Fruit fly (Drosophila melanogaster) whole organism, pupa: Measurements from ENCODE around the gene akirin.

Experiments
- CG10348 ChIP-seq: fragments of 200-800 bp; sonication (Bioruptor generic); IDR thresholded peaks from 2 replicates; pipeline ENCODE4 v1.3.6; 2022; ENCODE audit warnings: missing biosample characterization, missing genetic modification characterization
- CG12605 ChIP-seq: fragments of 200-800 bp; sonication (Bioruptor generic); IDR thresholded peaks from 2 replicates; pipeline ENCODE4 v1.3.6; 2022; ENCODE audit warnings: missing biosample characterization, missing genetic modification characterization
- CG13204 ChIP-seq: fragments of 200-800 bp; sonication (Bioruptor generic); optimal IDR thresholded peaks from 2 replicates; lab custom pipeline; 2018; ENCODE audit warnings: missing biosample characterization, mild to moderate bottlenecking, missing genetic modification characterization, moderate library complexity
- CG14655 ChIP-seq: fragments of 200-800 bp; sonication (Bioruptor generic); optimal IDR thresholded peaks from 3 replicates; lab custom pipeline; 2017; ENCODE audit warnings: mild to moderate bottlenecking, missing biosample characterization, missing genetic modification reagents, missing genetic modification characterization
- CG15710 ChIP-seq: fragments of 200-800 bp; sonication (Bioruptor generic); optimal IDR thresholded peaks from 2 replicates; lab custom pipeline; 2018; ENCODE audit warnings: missing biosample characterization, mild to moderate bottlenecking, missing genetic modification characterization, moderate library complexity
- CG17806 ChIP-seq: fragments of 200-800 bp; sonication (Bioruptor generic); optimal IDR thresholded peaks from 2 replicates; lab custom pipeline; 2018; ENCODE audit warnings: missing biosample characterization, mild to moderate bottlenecking, missing genetic modification characterization, moderate library complexity
- CG32121 ChIP-seq: fragments of 200-800 bp; sonication (Bioruptor generic); IDR thresholded peaks from 2 replicates; pipeline ENCODE4 v1.3.6; 2022; ENCODE audit warnings: missing biosample characterization, missing genetic modification characterization
- CG34367 ChIP-seq: fragments of 200-800 bp; sonication (Bioruptor generic); optimal IDR thresholded peaks from 2 replicates; lab custom pipeline; 2018; ENCODE audit warnings: missing biosample characterization, mild to moderate bottlenecking, missing genetic modification characterization
- CG4496 ChIP-seq: fragments of 200-800 bp; sonication (Bioruptor generic); IDR thresholded peaks from 3 replicates; pipeline ENCODE4 v1.3.6; 2022; ENCODE audit warnings: missing biosample characterization, missing genetic modification characterization
- CG8159 ChIP-seq: fragments of 200-800 bp; sonication (Bioruptor generic); optimal IDR thresholded peaks from 3 replicates; lab custom pipeline; 2018; ENCODE audit warnings: missing biosample characterization, mild to moderate bottlenecking, missing genetic modification characterization, moderate library complexity
- CG8301 ChIP-seq: fragments of 200-800 bp; sonication (Bioruptor generic); optimal IDR thresholded peaks from 2 replicates; lab custom pipeline; 2018; ENCODE audit warnings: missing biosample characterization, mild to moderate bottlenecking, missing genetic modification characterization
- CG9948 ChIP-seq: fragments of 200-800 bp; sonication (Bioruptor generic); optimal IDR thresholded peaks from 2 replicates; lab custom pipeline; 2018; ENCODE audit warnings: missing biosample characterization, mild to moderate bottlenecking, missing genetic modification characterization, moderate library complexity
- D1 ChIP-seq: fragments of 200-800 bp; sonication (Bioruptor generic); optimal IDR thresholded peaks from 2 replicates; lab custom pipeline; 2018; ENCODE audit warnings: missing biosample characterization, mild to moderate bottlenecking, missing genetic modification characterization, moderate library complexity
- EcR ChIP-seq: fragments of 200-800 bp; sonication (Bioruptor generic); optimal IDR thresholded peaks from 3 replicates; lab custom pipeline; 2019; ENCODE audit warnings: missing biosample characterization, missing genetic modification characterization, mild to moderate bottlenecking, moderate library complexity, missing genetic modification reagents
- Ets98B ChIP-seq: fragments of 200-800 bp; sonication (Bioruptor generic); IDR thresholded peaks from 2 replicates; pipeline ENCODE4 v1.3.6; 2022; ENCODE audit warnings: missing biosample characterization, missing genetic modification characterization
- Pif1A ChIP-seq: fragments of 200-800 bp; sonication (Bioruptor generic); optimal IDR thresholded peaks from 3 replicates; lab custom pipeline; 2016; ENCODE audit warnings: missing biosample characterization, missing genetic modification characterization
- Pif1B ChIP-seq: fragments of 200-800 bp; sonication (Bioruptor generic); optimal IDR thresholded peaks from 3 replicates; lab custom pipeline; 2016; ENCODE audit warnings: missing biosample characterization, missing genetic modification characterization
- Snoo ChIP-seq: fragments of 200-800 bp; sonication (Bioruptor generic); optimal IDR thresholded peaks from 3 replicates; lab custom pipeline; 2017; ENCODE audit warnings: missing biosample characterization, mild to moderate bottlenecking, missing genetic modification characterization, inconsistent platforms
- fd96Ca ChIP-seq: fragments of 200-800 bp; sonication (Bioruptor generic); IDR thresholded peaks from 3 replicates; pipeline ENCODE4 v1.3.6; 2022; ENCODE audit warnings: missing biosample characterization, missing genetic modification characterization
- gl ChIP-seq: fragments of 200-800 bp; sonication (Bioruptor generic); optimal IDR thresholded peaks from 2 replicates; lab custom pipeline; 2018; ENCODE audit warnings: missing biosample characterization, mild to moderate bottlenecking, missing genetic modification characterization
- rn ChIP-seq: fragments of 200-800 bp; sonication (Bioruptor generic); IDR thresholded peaks from 2 replicates; pipeline ENCODE4 v1.3.6; 2022; ENCODE audit warnings: missing biosample characterization, missing genetic modification characterization

The akirin gene

dm6 chr3L:7369543-7369942 is at the start of gene akirin:
TSS of gene akirin (plus strand) at chr3L:7369843.
- no peak for TF ChIP-seq CG34367 (tag; lab: Kevin White, UChicago)
- no peak for TF ChIP-seq CG10348 (GFP tag; lab: Robert Waterston, UW)
- TF ChIP-seq CG32121 (GFP tag; lab: Robert Waterston, UW): no peak
- no peak for TF ChIP-seq fd96Ca
- no peak for TF ChIP-seq CG9948 (tag; lab: Kevin White, UChicago)
- no peak for TF ChIP-seq CG14655 (GFP tag; lab: Kevin White, UChicago)
- no peak for TF ChIP-seq Pif1A (GFP tag; lab: Kevin White, UChicago)
- TF ChIP-seq CG8301: no peak
- no peak for TF ChIP-seq gl (tag; lab: Kevin White, UChicago)
- no peak for TF ChIP-seq CG13204 (GFP tag; lab: Kevin White, UChicago)

dm6 chr3L:7323348-7323747 is 46.3 kb upstream of the akirin start, which contains the start of the genes RhoGEF4 and Rint1:
TSS of gene RhoGEF4 (minus strand) at chr3L:7323411.
TSS of gene Rint1 (plus strand) at chr3L:7323619.
- TF ChIP-seq CG8159: peak; percentile 62
- TF ChIP-seq CG4496 (GFP tag; lab: Robert Waterston, UW): 0 out of 3 replicates have a peak, but pooled peaks have one; percentile 30
- TF ChIP-seq CG15710 (tag; lab: Kevin White, UChicago): peak; percentile 40
- TF ChIP-seq CG13204 (GFP tag; lab: Kevin White, UChicago): no peak
- TF ChIP-seq CG14655 (GFP tag; lab: Kevin White, UChicago): no peak
- TF ChIP-seq EcR (GFP tag; lab: Kevin White, UChicago): no peak
- TF ChIP-seq CG17806 (tag; lab: Kevin White, UChicago): peak; percentile 16
- TF ChIP-seq CG9948 (tag; lab: Kevin White, UChicago): peak; percentile 36
- no peak for TF ChIP-seq gl (tag; lab: Kevin White, UChicago)
- TF ChIP-seq CG32121 (GFP tag; lab: Robert Waterston, UW): peak; percentile 43; the same call in 1 of the 2 replicates
- TF ChIP-seq Snoo (tag; lab: Kevin White, UChicago): no peak
- TF ChIP-seq rn (GFP tag; lab: Robert Waterston, UW): no peak
- peak; percentile 43; the same call in 1 of the 3 replicates for TF ChIP-seq fd96Ca
- no peak for TF ChIP-seq CG12605

- TF ChIP-seq EcR (GFP tag; lab: Kevin White, UChicago) (peak; percentile 53), CG13204 (GFP tag; lab: Kevin White, UChicago) (no peak), CG14655 (GFP tag; lab: Kevin White, UChicago) (no peak)
These were observed 43.0 kb upstream of the akirin start for dm6 chr3L:7326676-7327075.

- TF ChIP-seq CG14655 (GFP tag; lab: Kevin White, UChicago) (no peak), gl (tag; lab: Kevin White, UChicago) (no peak), CG9948 (tag; lab: Kevin White, UChicago) (peak; percentile 80), rn (GFP tag; lab: Robert Waterston, UW) (no peak), CG8159 (peak; percentile 89), Pif1A (GFP tag; lab: Kevin White, UChicago) (no peak), fd96Ca (peak; percentile 23; the same call in 1 of the 3 replicates), CG8301 (no peak), CG13204 (GFP tag; lab: Kevin White, UChicago) (no peak), EcR (GFP tag; lab: Kevin White, UChicago) (peak; percentile 70), CG12605 (peak; percentile 51; the same call in 1 of the 2 replicates), CG15710 (tag; lab: Kevin White, UChicago) (peak; percentile 90), CG32121 (GFP tag; lab: Robert Waterston, UW) (peak; percentile 79), Pif1B (GFP tag; lab: Kevin White, UChicago) (no peak), Ets98B (GFP tag; lab: Robert Waterston, UW) (peak; percentile 57), CG4496 (GFP tag; lab: Robert Waterston, UW) (peak; percentile 82), D1 (tag; lab: Kevin White, UChicago) (no peak), CG17806 (tag; lab: Kevin White, UChicago) (peak; percentile 83), CG34367 (tag; lab: Kevin White, UChicago) (peak; percentile 73), CG10348 (GFP tag; lab: Robert Waterston, UW) (no peak), Snoo (tag; lab: Kevin White, UChicago) (peak; percentile 82)
These were observed 40.9 kb upstream of the akirin start, which contains the start of the genes mrva, CG42307 and mus312 for dm6 chr3L:7328567-7329253. TSS of gene mrva (minus strand) at chr3L:7328842. TSS of gene CG42307 (plus strand) at chr3L:7329132. TSS of gene mus312 (plus strand) at chr3L:7329132.

dm6 chr3L:7334990-7335389 is 34.7 kb upstream of the akirin start, which contains the start of the genes wrm1 and wrm2:
TSS of gene wrm1 (minus strand) at chr3L:7335226.
TSS of gene wrm2 (minus strand) at chr3L:7335226.
- TF ChIP-seq CG4496 (GFP tag; lab: Robert Waterston, UW) (0 out of 3 replicates have a peak, but pooled peaks have one; percentile 16), CG32121 (GFP tag; lab: Robert Waterston, UW) (no peak), Snoo (tag; lab: Kevin White, UChicago) (no peak), Pif1A (GFP tag; lab: Kevin White, UChicago) (no peak), CG10348 (GFP tag; lab: Robert Waterston, UW) (no peak), Ets98B (GFP tag; lab: Robert Waterston, UW) (no peak)

- TF ChIP-seq fd96Ca: no peak
- no peak for TF ChIP-seq CG14655 (GFP tag; lab: Kevin White, UChicago)
- no peak for TF ChIP-seq CG9948 (tag; lab: Kevin White, UChicago)
- TF ChIP-seq Ets98B (GFP tag; lab: Robert Waterston, UW): no peak
- TF ChIP-seq CG32121 (GFP tag; lab: Robert Waterston, UW): no peak
- no peak for TF ChIP-seq gl (tag; lab: Kevin White, UChicago)
- TF ChIP-seq CG8301: no peak
- no peak for TF ChIP-seq CG8159
- no peak for TF ChIP-seq D1 (tag; lab: Kevin White, UChicago)
- TF ChIP-seq Pif1A (GFP tag; lab: Kevin White, UChicago): no peak
- no peak for TF ChIP-seq Snoo (tag; lab: Kevin White, UChicago)
These were observed 30.9 kb upstream of the akirin start for dm6 chr3L:7338786-7339185.
